Fruit fly (Drosophila melanogaster) S2 (cell line): ENCODE results near the gene CG33784.

Experiments
- CG8478 ChIP-seq: fragments of >200 bp; optimal IDR thresholded peaks from 2 replicates; lab custom pipeline; 2018
- CTCF ChIP-seq, 2 experiments: fragments of >200 bp; optimal IDR thresholded peaks; 2 replicates each; lab custom pipeline; 2018

DNA sequence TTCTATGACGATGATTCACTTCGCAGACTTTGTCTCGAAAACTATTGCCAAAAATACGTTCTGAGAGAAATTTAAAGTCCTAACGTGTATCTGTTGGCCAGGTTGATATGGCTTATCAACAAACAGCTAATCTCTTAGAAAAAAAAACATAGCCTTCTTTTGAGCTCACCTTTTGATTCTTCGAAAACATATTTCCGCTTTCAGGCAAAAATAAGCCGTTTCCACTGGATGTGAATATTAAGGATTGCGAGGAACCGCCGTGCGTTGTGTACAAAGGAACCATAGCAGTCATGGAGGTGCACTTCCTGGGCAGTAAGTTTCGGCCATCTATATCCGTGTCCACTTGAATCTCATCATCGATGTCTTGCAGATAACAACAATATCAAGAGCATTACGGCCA is 14.1 kb upstream of the CG33784 start:
- no peak for TF ChIP-seq CTCF (optimal IDR thresholded peaks at IDR 0.05; lab: Kevin White, UChicago)
- TF ChIP-seq CG8478 (lab: Kevin White, UChicago) = no peak
